Fruit fly (Drosophila melanogaster): ENCODE data around the gene eIF4E1.

eIF4E1 gene

DNA sequence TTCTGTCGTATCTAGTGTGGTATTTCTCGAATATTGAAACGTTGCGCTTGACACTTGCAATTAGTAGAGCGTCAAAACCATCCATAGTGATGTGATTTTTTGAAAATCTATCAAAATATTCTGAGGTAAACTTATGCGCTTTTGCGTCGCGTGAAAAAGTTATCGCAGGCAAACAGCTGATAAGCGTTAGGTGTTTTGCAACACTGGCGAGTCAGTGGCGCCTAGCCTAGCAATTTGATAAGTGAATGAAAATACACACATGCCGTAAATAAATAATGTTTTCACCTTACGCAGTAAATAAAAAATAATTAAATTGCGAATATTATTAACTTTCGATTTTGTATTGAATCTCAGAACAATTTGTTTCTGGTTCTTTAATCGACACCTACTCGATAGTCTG is 33.1 kb upstream of the eIF4E1 start, which contains the start of gene CG42526 (continued):
- TF ChIP-seq CG13296 (GFP tag; optimal IDR thresholded peaks at IDR 0.05) (no peak), pb (GFP tag; optimal IDR thresholded peaks at IDR 0.05) (peak; percentile 5), CG7963 (GFP tag; IDR thresholded peaks at IDR 0.05; ENCODE audit: partially characterized antibody) (no peak), CG8359 (GFP tag; optimal IDR thresholded peaks at IDR 0.05; ENCODE audit: borderline replicate concordance) (no peak), CG12155 (GFP tag; optimal IDR thresholded peaks at IDR 0.05) (peak; percentile 58), CG11723 (GFP tag; optimal IDR thresholded peaks at IDR 0.05) (peak; percentile 33), CG11696 (GFP tag; IDR thresholded peaks at IDR 0.05) (no peak), Stat92E (GFP tag; optimal IDR thresholded peaks at IDR 0.05) (no peak), CTCF (GFP tag; optimal IDR thresholded peaks at IDR 0.05) (peak; percentile 59), salm (tag; optimal IDR thresholded peaks at IDR 0.05) (no peak), ATbp (GFP tag; optimal IDR thresholded peaks at IDR 0.05) (no peak), maf-S (GFP tag; optimal IDR thresholded peaks at IDR 0.05) (no peak), CG13894 (tag; optimal IDR thresholded peaks at IDR 0.05) (peak; percentile 4), cwo (GFP tag; optimal IDR thresholded peaks at IDR 0.05) (no peak), Med (GFP tag) (peak; percentile 96), CG15601 (tag; optimal IDR thresholded peaks at IDR 0.05) (no peak), ERR (GFP tag; optimal IDR thresholded peaks at IDR 0.05) (no peak), Opbp (GFP tag; IDR thresholded peaks at IDR 0.05; ENCODE audit: partially characterized antibody) (0 out of 3 replicates have a peak, but pooled peaks have one; percentile 47), mam (GFP tag; optimal IDR thresholded peaks at IDR 0.05) (no peak), stc (GFP tag; IDR thresholded peaks at IDR 0.05) (no peak), CG12744 (GFP tag; optimal IDR thresholded peaks at IDR 0.05) (peak; percentile 36), CG6254 (GFP tag; optimal IDR thresholded peaks at IDR 0.05) (no peak), z (GFP tag; IDR thresholded peaks at IDR 0.05) (no peak), ranshi (GFP tag; IDR thresholded peaks at IDR 0.05) (no peak), Lhr (GFP tag; optimal IDR thresholded peaks at IDR 0.05) (no peak), dati (GFP tag; IDR thresholded peaks at IDR 0.05) (no peak), wek (GFP tag; optimal IDR thresholded peaks at IDR 0.05) (no peak), tin (GFP tag; optimal IDR thresholded peaks at IDR 0.05) (peak; percentile 7), Doc2 (GFP tag; IDR thresholded peaks at IDR 0.05) (no peak), toy (GFP tag; IDR thresholded peaks at IDR 0.05) (no peak), Nf-YB (GFP tag; optimal IDR thresholded peaks at IDR 0.05) (no peak), Ets97D (GFP tag; optimal IDR thresholded peaks at IDR 0.05) (peak; percentile 34), oc (tag; optimal IDR thresholded peaks at IDR 0.05) (no peak), tx (GFP tag; optimal IDR thresholded peaks at IDR 0.05) (peak; percentile 43), bigmax (GFP tag; optimal IDR thresholded peaks at IDR 0.05) (peak; percentile 41), CG30431 (GFP tag; optimal IDR thresholded peaks at IDR 0.05) (no peak), CG7928 (GFP tag; optimal IDR thresholded peaks at IDR 0.05) (no peak), kah (GFP tag; optimal IDR thresholded peaks at IDR 0.05) (no peak), CG6813 (GFP tag; optimal IDR thresholded peaks at IDR 0.05) (no peak), pan (optimal IDR thresholded peaks at IDR 0.05) (no peak), pan (GFP tag; optimal IDR thresholded peaks at IDR 0.05 in 1 of 2, IDR thresholded peaks at IDR 0.05 in 1 of 2) (peak in 1 of 2 experiments; percentile 49), CG6765 (GFP tag; optimal IDR thresholded peaks at IDR 0.05) (no peak), pum (GFP tag; optimal IDR thresholded peaks at IDR 0.05) (no peak), CG34422 (GFP tag; IDR thresholded peaks at IDR 0.05) (no peak; the same call in 2 of the 3 replicates), gcm2 (GFP tag; optimal IDR thresholded peaks at IDR 0.05) (no peak), Sry-β (GFP tag; optimal IDR thresholded peaks at IDR 0.05) (no peak), CG30020 (tag; optimal IDR thresholded peaks at IDR 0.05) (no peak), tll (GFP tag; optimal IDR thresholded peaks at IDR 0.05) (no peak), CG4404 (GFP tag; IDR thresholded peaks at IDR 0.05) (no peak), tgo (GFP tag; IDR thresholded peaks at IDR 0.05) (no peak), ttk (GFP tag; IDR thresholded peaks at IDR 0.05) (peak; percentile 12; the same call in 1 of the 2 replicates), CG8281 (tag; optimal IDR thresholded peaks at IDR 0.05) (no peak)
